Worm (Caenorhabditis elegans) whole organism, L2 larva: ENCODE results near the gene plx-1.

ENCODE experiments used
- C34F6.9 ChIP-seq: fragments of 150-350 bp; optimal IDR thresholded peaks from 2 replicates; lab custom pipeline; 2014; ENCODE audit warnings: missing biosample characterization, missing genetic modification characterization
- F13H6.1 ChIP-seq: sonication (generic microtip); optimal IDR thresholded peaks from 2 replicates; lab custom pipeline; 2016; ENCODE audit warnings: missing genetic modification characterization, missing compliant biosample characterization
- R02D3.7 ChIP-seq: fragments of 150-350 bp; optimal IDR thresholded peaks from 2 replicates; lab custom pipeline; 2014; ENCODE audit warnings: missing biosample characterization, missing genetic modification characterization
- ZK546.5 ChIP-seq: sonication (generic microtip); optimal IDR thresholded peaks from 2 replicates; lab custom pipeline; 2017; ENCODE audit warnings: missing biosample characterization, missing genetic modification characterization
- ama-1 ChIP-seq: fragments of 150-350 bp; optimal IDR thresholded peaks from 2 replicates; lab custom pipeline; 2018; ENCODE audit warnings: inconsistent platforms
- ceh-16 ChIP-seq: fragments of 150-350 bp; optimal IDR thresholded peaks from 2 replicates; lab custom pipeline; 2014; ENCODE audit warnings: missing biosample characterization, missing genetic modification characterization
- ceh-82 ChIP-seq: fragments of 150-350 bp; optimal IDR thresholded peaks from 2 replicates; lab custom pipeline; 2014; ENCODE audit warnings: missing biosample characterization, missing genetic modification characterization
- crh-2 ChIP-seq: sonication (generic microtip); optimal IDR thresholded peaks from 2 replicates; lab custom pipeline; 2017; ENCODE audit warnings: missing biosample characterization, missing genetic modification characterization
- dmd-4 ChIP-seq: sonication (generic microtip); optimal IDR thresholded peaks from 2 replicates; lab custom pipeline; 2017; ENCODE audit warnings: missing biosample characterization, missing genetic modification characterization
- elt-1 ChIP-seq: fragments of 150-350 bp; optimal IDR thresholded peaks from 2 replicates; lab custom pipeline; 2014; ENCODE audit warnings: missing biosample characterization, missing genetic modification characterization
- fos-1 ChIP-seq: fragments of 150-350 bp; optimal IDR thresholded peaks from 2 replicates; lab custom pipeline; 2014; ENCODE audit warnings: missing biosample characterization, missing genetic modification characterization
- gmeb-1 ChIP-seq: fragments of 150-350 bp; optimal IDR thresholded peaks from 2 replicates; lab custom pipeline; 2014; ENCODE audit warnings: missing biosample characterization, missing genetic modification characterization
- lin-39 ChIP-seq: fragments of 150-350 bp; optimal IDR thresholded peaks from 2 replicates; lab custom pipeline; 2014; ENCODE audit warnings: missing biosample characterization, missing genetic modification reagents, missing genetic modification characterization
- lsy-2 ChIP-seq, 2 experiments: fragments of 150-350 bp in 1 of 2; sonication (generic microtip) in 1 of 2; optimal IDR thresholded peaks; 2 replicates each; lab custom pipeline; 2014 to 2017; ENCODE audit warnings: missing biosample characterization in 2 of 2, missing genetic modification characterization in 2 of 2
- mab-5 ChIP-seq: fragments of 150-350 bp; optimal IDR thresholded peaks from 2 replicates; lab custom pipeline; 2014; ENCODE audit warnings: missing biosample characterization, missing genetic modification characterization
- nhr-11 ChIP-seq: fragments of 150-350 bp; optimal IDR thresholded peaks from 2 replicates; lab custom pipeline; 2014; ENCODE audit warnings: missing biosample characterization, missing genetic modification characterization
- nhr-129 ChIP-seq: fragments of 150-350 bp; optimal IDR thresholded peaks from 2 replicates; lab custom pipeline; 2014; ENCODE audit warnings: missing biosample characterization, missing genetic modification characterization
- nhr-21 ChIP-seq: fragments of 150-350 bp; optimal IDR thresholded peaks from 2 replicates; lab custom pipeline; 2014; ENCODE audit warnings: missing biosample characterization, missing genetic modification characterization
- nhr-23 ChIP-seq: fragments of 150-350 bp; optimal IDR thresholded peaks from 2 replicates; lab custom pipeline; 2014; ENCODE audit warnings: missing biosample characterization, missing genetic modification reagents, missing genetic modification characterization
- nhr-237 ChIP-seq: fragments of 150-350 bp; optimal IDR thresholded peaks from 2 replicates; lab custom pipeline; 2014; ENCODE audit warnings: missing biosample characterization, missing genetic modification characterization
- nhr-25 ChIP-seq: fragments of 150-350 bp; sonication (generic microtip); optimal IDR thresholded peaks from 3 replicates; lab custom pipeline; 2014; ENCODE audit warnings: missing biosample characterization, missing genetic modification characterization
- nhr-6 ChIP-seq: fragments of 150-350 bp; optimal IDR thresholded peaks from 2 replicates; lab custom pipeline; 2014; ENCODE audit warnings: missing biosample characterization, missing genetic modification characterization
- peb-1 ChIP-seq: fragments of 150-350 bp; optimal IDR thresholded peaks from 2 replicates; lab custom pipeline; 2014; ENCODE audit warnings: missing biosample characterization, missing genetic modification characterization
- skn-1 ChIP-seq: sonication (generic microtip); optimal IDR thresholded peaks from 2 replicates; lab custom pipeline; 2017; ENCODE audit warnings: missing biosample characterization, missing genetic modification characterization
- sma-9 ChIP-seq, 2 experiments: fragments of 150-350 bp in 1 of 2; sonication (generic microtip) in 1 of 2; optimal IDR thresholded peaks; 2 replicates each; lab custom pipeline; 2014 to 2016; ENCODE audit warnings: missing genetic modification characterization in 2 of 2, mild to moderate bottlenecking in 1 of 2, missing biosample characterization in 1 of 2, missing compliant biosample characterization in 1 of 2, missing genetic modification reagents in 1 of 2, moderate library complexity in 1 of 2
- snpc-4 ChIP-seq: fragments of 150-350 bp; optimal IDR thresholded peaks from 2 replicates; lab custom pipeline; 2014; ENCODE audit warnings: missing biosample characterization, missing genetic modification characterization
- unc-39 ChIP-seq: fragments of 150-350 bp; optimal IDR thresholded peaks from 2 replicates; lab custom pipeline; 2014; ENCODE audit warnings: missing biosample characterization, missing genetic modification characterization
- unc-55 ChIP-seq: fragments of 150-350 bp; sonication (generic microtip); optimal IDR thresholded peaks from 3 replicates; lab custom pipeline; 2014; ENCODE audit warnings: missing biosample characterization, missing genetic modification reagents, missing genetic modification characterization
- unc-62 ChIP-seq: fragments of 150-350 bp; optimal IDR thresholded peaks from 2 replicates; lab custom pipeline; 2014; ENCODE audit warnings: missing biosample characterization, missing genetic modification reagents, missing genetic modification characterization
- zag-1 ChIP-seq: fragments of 150-350 bp; optimal IDR thresholded peaks from 2 replicates; lab custom pipeline; 2014; ENCODE audit warnings: missing biosample characterization, missing genetic modification characterization
- ztf-1 ChIP-seq: fragments of 200-800 bp; sonication (Bioruptor generic); conservative IDR thresholded peaks from 2 replicates; pipeline ENCODE4 v1.3.6; 2022; ENCODE audit warnings: missing genetic modification characterization, missing compliant biosample characterization
- ztf-4 ChIP-seq: fragments of 150-350 bp; optimal IDR thresholded peaks from 2 replicates; lab custom pipeline; 2014; ENCODE audit warnings: missing biosample characterization, missing genetic modification characterization

The plx-1 gene

ce11 chrIV:999675-1000074, 40.4 kb downstream of the plx-1 start:
- TF ChIP-seq dmd-4 (tag; lab: Kevin White, UChicago) (no peak), lsy-2 (tag; optimal IDR thresholded peaks at IDR 0.05; lab: Kevin White, UChicago) (no peak), F13H6.1 (tag; lab: Kevin White, UChicago) (no peak), unc-39 (tag; lab: Kevin White, UChicago) (no peak), gmeb-1 (no peak), peb-1 (tag; lab: Kevin White, UChicago) (no peak), nhr-6 (tag; lab: Kevin White, UChicago) (no peak)
- TF ChIP-seq, all 48 proteins: peak for 0

DNA sequence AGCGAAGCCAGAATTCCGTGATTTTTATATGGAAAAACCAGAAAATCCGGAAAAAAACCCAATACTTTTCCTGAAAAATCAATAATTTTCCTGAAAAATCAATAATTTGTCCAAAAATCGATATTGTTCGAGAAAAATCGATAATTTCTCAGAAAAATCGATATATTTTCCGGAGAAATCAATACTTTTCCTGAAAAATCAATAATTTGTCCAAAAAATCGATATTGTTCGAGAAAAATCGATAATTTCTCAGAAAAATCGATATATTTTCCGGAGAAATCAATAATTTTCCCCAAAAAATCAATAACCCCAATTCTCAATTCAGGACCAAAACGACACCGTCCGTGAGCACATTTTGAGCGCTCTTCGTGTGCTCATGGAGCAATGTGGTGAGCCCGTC, 41.1 kb downstream of the plx-1 start:
- no peak for TF ChIP-seq nhr-6 (tag; lab: Kevin White, UChicago)
- no peak for TF ChIP-seq ZK546.5 (tag; lab: Kevin White, UChicago)
- no peak for TF ChIP-seq nhr-237 (tag; lab: Kevin White, UChicago)
- no peak for TF ChIP-seq sma-9 (GFP tag; optimal IDR thresholded peaks at IDR 0.05; lab: Kevin White, UChicago)
- no peak for TF ChIP-seq sma-9 (tag; optimal IDR thresholded peaks at IDR 0.05; lab: Kevin White, UChicago)
- no peak for TF ChIP-seq mab-5
- TF ChIP-seq ceh-16 (tag; lab: Kevin White, UChicago): no peak

DNA sequence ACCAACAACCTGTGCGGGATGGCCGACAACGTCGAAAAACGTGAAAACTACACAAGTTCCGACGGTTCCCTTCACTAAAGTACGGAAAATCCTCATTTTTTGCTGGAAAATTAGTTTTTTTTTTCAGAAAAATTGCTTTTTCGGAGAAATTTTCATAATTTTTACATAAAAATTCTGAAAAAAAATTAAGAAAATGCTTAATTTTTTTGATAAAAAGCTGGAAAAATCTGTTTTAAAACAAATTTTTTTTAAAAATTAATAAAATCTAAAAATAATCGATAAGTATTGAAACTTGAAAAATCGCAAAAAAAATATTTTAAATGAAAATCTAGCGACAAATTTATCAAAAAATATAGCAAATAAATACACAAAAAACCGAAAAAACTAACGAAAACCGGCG, 46.4 kb downstream of the plx-1 start, which contains the start of gene immp-2:
immp-2 (minus strand) TSS at position 101 of the 400 bp plus-strand sequence.
- TF ChIP-seq nhr-129 (no peak), crh-2 (tag; lab: Kevin White, UChicago) (no peak), zag-1 (tag; lab: Kevin White, UChicago) (no peak), elt-1 (tag; lab: Kevin White, UChicago) (no peak), ZK546.5 (tag; lab: Kevin White, UChicago) (no peak), snpc-4 (tag; lab: Kevin White, UChicago) (no peak), mab-5 (no peak), skn-1 (tag; lab: Kevin White, UChicago) (no peak), nhr-25 (tag; lab: Kevin White, UChicago) (no peak), nhr-21 (tag; lab: Kevin White, UChicago) (no peak), sma-9 (GFP tag; optimal IDR thresholded peaks at IDR 0.05; lab: Kevin White, UChicago) (no peak), sma-9 (tag; optimal IDR thresholded peaks at IDR 0.05; lab: Kevin White, UChicago) (no peak), lsy-2 (tag; optimal IDR thresholded peaks at IDR 0.05; lab: Kevin White, UChicago) (no peak)

- no peak for TF ChIP-seq nhr-23 (tag; lab: Kevin White, UChicago)
These were observed 47.3 kb downstream of the plx-1 start for ce11 chrIV:1006662-1007061.

ce11 chrIV:1009546-1009945, 50.2 kb downstream of the plx-1 start, which contains the start of gene Y55F3AM.9:
Y55F3AM.9 (minus strand) TSS chrIV:1009734.
- TF ChIP-seq unc-55 (peak; percentile 64), nhr-129 (peak; percentile 42), ama-1 (peak; percentile 18), C34F6.9 (peak; percentile 66), fos-1 (tag; lab: Kevin White, UChicago) (peak; percentile 27), lsy-2 (tag; optimal IDR thresholded peaks at IDR 0.05; lab: Kevin White, UChicago) (peak; percentile 33 to 76), ztf-4 (tag; lab: Kevin White, UChicago) (no peak), R02D3.7 (tag; lab: Kevin White, UChicago) (no peak), crh-2 (tag; lab: Kevin White, UChicago) (peak; percentile 20), gmeb-1 (peak; percentile 34), nhr-25 (tag; lab: Kevin White, UChicago) (no peak)

DNA sequence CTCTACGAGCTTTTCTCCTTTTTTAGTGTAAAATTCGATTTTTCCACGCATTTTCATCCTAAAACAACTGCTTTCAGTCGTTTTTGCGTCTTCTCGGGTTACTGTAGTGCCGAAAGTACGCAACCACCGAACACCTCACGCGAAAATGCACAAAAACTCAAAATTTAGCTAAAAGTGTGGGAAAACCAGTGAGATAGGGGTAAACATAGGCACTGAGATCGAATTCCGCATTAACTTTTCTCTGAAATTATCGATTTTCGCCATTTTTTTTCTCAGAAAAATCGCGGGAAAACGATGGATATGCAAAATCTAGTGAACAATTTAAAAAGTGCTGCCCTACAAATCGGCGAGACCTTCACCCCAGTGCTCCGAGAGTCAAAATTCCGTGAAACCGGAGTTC, 50.9 kb downstream of the plx-1 start, which contains the start of gene atg-3:
atg-3 (plus strand) TSS at position 301 of the 400 bp plus-strand sequence.
- TF ChIP-seq crh-2 (tag; lab: Kevin White, UChicago) (no peak), ceh-82 (tag; lab: Kevin White, UChicago) (no peak), ztf-1 (GFP tag; lab: Robert Waterston, UW) (no peak), ZK546.5 (tag; lab: Kevin White, UChicago) (no peak), dmd-4 (tag; lab: Kevin White, UChicago) (no peak), lin-39 (tag; lab: Kevin White, UChicago) (no peak), zag-1 (tag; lab: Kevin White, UChicago) (no peak), nhr-11 (tag; lab: Kevin White, UChicago) (no peak), snpc-4 (tag; lab: Kevin White, UChicago) (no peak), unc-62 (no peak)
